Fruit fly (Drosophila melanogaster) whole organism, embryonic: ENCODE data around the gene Cat.

Experiments used
- Abd-B ChIP-seq: fragments of 200-800 bp; sonication (Bioruptor generic); optimal IDR thresholded peaks from 2 replicates; lab custom pipeline; 2018; ENCODE audit warnings: missing biosample characterization, mild to moderate bottlenecking, missing genetic modification characterization, moderate library complexity
- Asciz ChIP-seq: fragments of 200-800 bp; sonication (Bioruptor generic); optimal IDR thresholded peaks from 2 replicates; lab custom pipeline; 2017; ENCODE audit warnings: missing biosample characterization, mild to moderate bottlenecking, missing genetic modification characterization, missing genetic modification reagents
- B-H2 ChIP-seq: fragments of 200-800 bp; sonication (Bioruptor generic); optimal IDR thresholded peaks from 2 replicates; lab custom pipeline; 2018; ENCODE audit warnings: missing biosample characterization, mild to moderate bottlenecking, missing genetic modification characterization
- CG10209 ChIP-seq: fragments of 200-800 bp; sonication (Bioruptor generic); optimal IDR thresholded peaks from 3 replicates; lab custom pipeline; 2017; ENCODE audit warnings: missing biosample characterization, mild to moderate bottlenecking, missing genetic modification characterization, missing genetic modification reagents
- CG10462 ChIP-seq: fragments of 200-800 bp; sonication (Bioruptor generic); optimal IDR thresholded peaks from 2 replicates; lab custom pipeline; 2016; ENCODE audit warnings: missing biosample characterization, missing genetic modification characterization
- CG11504 ChIP-seq: fragments of 200-800 bp; sonication (Bioruptor generic); optimal IDR thresholded peaks from 3 replicates; lab custom pipeline; 2019; ENCODE audit warnings: missing biosample characterization, mild to moderate bottlenecking, missing genetic modification characterization, moderate library complexity
- CG14441 ChIP-seq: fragments of 200-800 bp; sonication (Bioruptor generic); IDR thresholded peaks from 2 replicates; pipeline ENCODE4 v1.3.6; 2022; ENCODE audit warnings: missing biosample characterization, missing genetic modification characterization
- CG15269 ChIP-seq: fragments of 200-800 bp; sonication (Bioruptor generic); optimal IDR thresholded peaks from 2 replicates; lab custom pipeline; 2018; ENCODE audit warnings: missing biosample characterization, mild to moderate bottlenecking, missing genetic modification characterization, moderate library complexity
- CG1529 ChIP-seq: fragments of 200-800 bp; sonication (Bioruptor generic); optimal IDR thresholded peaks from 3 replicates; lab custom pipeline; 2018; ENCODE audit warnings: missing biosample characterization, missing genetic modification characterization
- CG15479 ChIP-seq: fragments of 200-800 bp; sonication (Bioruptor generic); optimal IDR thresholded peaks from 3 replicates; lab custom pipeline; 2019; ENCODE audit warnings: missing biosample characterization, mild to moderate bottlenecking, missing genetic modification characterization, moderate library complexity
- CG1602 ChIP-seq: fragments of 200-800 bp; sonication (Bioruptor generic); optimal IDR thresholded peaks from 3 replicates; lab custom pipeline; 2016; ENCODE audit warnings: missing biosample characterization, missing genetic modification characterization
- CG17359 ChIP-seq: fragments of 200-800 bp; sonication (Bioruptor generic); optimal IDR thresholded peaks from 3 replicates; lab custom pipeline; 2018; ENCODE audit warnings: missing biosample characterization, mild to moderate bottlenecking, missing genetic modification characterization, moderate library complexity
- CG2678 ChIP-seq: fragments of 200-800 bp; sonication (Bioruptor generic); optimal IDR thresholded peaks from 3 replicates; lab custom pipeline; 2019; ENCODE audit warnings: missing biosample characterization, mild to moderate bottlenecking, missing genetic modification characterization, moderate library complexity
- CG3407 ChIP-seq: fragments of 200-800 bp; sonication (Bioruptor generic); optimal IDR thresholded peaks from 2 replicates; lab custom pipeline; 2018; ENCODE audit warnings: missing biosample characterization, mild to moderate bottlenecking, missing genetic modification characterization
- CG5180 ChIP-seq: fragments of 200-800 bp; sonication (Bioruptor generic); optimal IDR thresholded peaks from 3 replicates; lab custom pipeline; 2017; ENCODE audit warnings: missing biosample characterization, missing genetic modification characterization, mild to moderate bottlenecking, moderate library complexity, missing genetic modification reagents
- CG7357 ChIP-seq: fragments of 200-800 bp; sonication (Bioruptor generic); IDR thresholded peaks from 3 replicates; pipeline ENCODE4 v1.3.6; 2022; ENCODE audit warnings: missing biosample characterization, missing genetic modification characterization
- CG7372 ChIP-seq: fragments of 200-800 bp; sonication (Bioruptor generic); IDR thresholded peaks from 2 replicates; pipeline ENCODE4 v1.3.6; 2022; ENCODE audit warnings: missing biosample characterization, missing genetic modification characterization
- CG7839 ChIP-seq: fragments of 200-800 bp; sonication (Bioruptor generic); optimal IDR thresholded peaks from 3 replicates; lab custom pipeline; 2018; ENCODE audit warnings: missing biosample characterization, mild to moderate bottlenecking, missing genetic modification characterization, moderate library complexity
- CG7987 ChIP-seq: fragments of 200-800 bp; sonication (Bioruptor generic); optimal IDR thresholded peaks from 2 replicates; lab custom pipeline; 2018; ENCODE audit warnings: missing biosample characterization, mild to moderate bottlenecking, missing genetic modification characterization, moderate library complexity
- CG8388 ChIP-seq: fragments of 200-800 bp; sonication (Bioruptor generic); optimal IDR thresholded peaks from 2 replicates; lab custom pipeline; 2019; ENCODE audit warnings: missing biosample characterization, mild to moderate bottlenecking, missing genetic modification characterization, moderate library complexity
- CG9215 ChIP-seq: fragments of 200-800 bp; sonication (Bioruptor generic); IDR thresholded peaks from 2 replicates; pipeline ENCODE4 v1.3.6; 2022; ENCODE audit warnings: missing biosample characterization, missing genetic modification characterization
- CoRest ChIP-seq: fragments of 200-800 bp; sonication (Bioruptor generic); optimal IDR thresholded peaks from 3 replicates; lab custom pipeline; 2018; ENCODE audit warnings: missing biosample characterization, mild to moderate bottlenecking, missing genetic modification characterization, moderate library complexity
- D19A ChIP-seq: fragments of 200-800 bp; optimal IDR thresholded peaks from 3 replicates; lab custom pipeline; 2019; ENCODE audit warnings: missing biosample characterization, mild to moderate bottlenecking, missing genetic modification characterization, moderate library complexity
- Fer3 ChIP-seq: fragments of 200-800 bp; sonication (Bioruptor generic); optimal IDR thresholded peaks from 2 replicates; lab custom pipeline; 2018; ENCODE audit warnings: missing biosample characterization, mild to moderate bottlenecking, missing genetic modification characterization, moderate library complexity
- Gsc ChIP-seq: fragments of 200-800 bp; sonication (Bioruptor generic); IDR thresholded peaks from 2 replicates; pipeline ENCODE4 v1.3.6; 2022; ENCODE audit warnings: missing biosample characterization, missing genetic modification characterization
- Hr51 ChIP-seq, 2 experiments: fragments of 200-800 bp; sonication (Bioruptor generic); optimal IDR thresholded peaks; 2 replicates in 1 of 2; 3 replicates in 1 of 2; lab custom pipeline; 2016 to 2018; ENCODE audit warnings: missing biosample characterization in 2 of 2, missing genetic modification characterization in 2 of 2, mild to moderate bottlenecking in 1 of 2, moderate library complexity in 1 of 2
- Max ChIP-seq: fragments of 200-800 bp; sonication (Bioruptor generic); optimal IDR thresholded peaks from 2 replicates; lab custom pipeline; 2016; ENCODE audit warnings: missing biosample characterization, mild to moderate bottlenecking, missing genetic modification characterization
- Oli ChIP-seq: fragments of 200-800 bp; sonication (Bioruptor generic); optimal IDR thresholded peaks from 2 replicates; lab custom pipeline; 2018; ENCODE audit warnings: missing biosample characterization, mild to moderate bottlenecking, missing genetic modification characterization, moderate library complexity
- Ptx1 ChIP-seq: fragments of 200-800 bp; sonication (Bioruptor generic); IDR thresholded peaks from 2 replicates; pipeline ENCODE4 v1.3.6; 2022; ENCODE audit warnings: missing biosample characterization, missing genetic modification characterization
- Sin3A ChIP-seq: fragments of >200 bp; optimal IDR thresholded peaks from 2 replicates; lab custom pipeline; 2018
- Sox100B ChIP-seq: fragments of 200-800 bp; sonication (Bioruptor generic); optimal IDR thresholded peaks from 3 replicates; lab custom pipeline; 2018; ENCODE audit warnings: missing biosample characterization, mild to moderate bottlenecking, missing genetic modification characterization
- Sox102F ChIP-seq: fragments of 200-800 bp; sonication (Bioruptor generic); optimal IDR thresholded peaks from 2 replicates; lab custom pipeline; 2018; ENCODE audit warnings: missing biosample characterization, mild to moderate bottlenecking, missing genetic modification characterization, moderate library complexity
- bcd ChIP-seq: fragments of 200-800 bp; sonication (Bioruptor generic); optimal IDR thresholded peaks from 2 replicates; lab custom pipeline; 2017; ENCODE audit warnings: missing biosample characterization, mild to moderate bottlenecking, missing genetic modification characterization
- chif ChIP-seq, 2 experiments: fragments of 200-800 bp; sonication (Bioruptor generic); optimal IDR thresholded peaks; 3 replicates each; lab custom pipeline; 2016; ENCODE audit warnings: missing biosample characterization in 2 of 2, missing genetic modification characterization in 2 of 2
- chm ChIP-seq: fragments of 200-800 bp; sonication (Bioruptor generic); IDR thresholded peaks from 2 replicates; pipeline ENCODE4 v1.3.6; 2022; ENCODE audit warnings: missing biosample characterization, missing genetic modification characterization
- croc ChIP-seq: fragments of 200-800 bp; sonication (Bioruptor generic); conservative IDR thresholded peaks from 3 replicates; pipeline ENCODE4 v1.3.6; 2022; ENCODE audit warnings: missing biosample characterization, missing genetic modification characterization
- dmrt99B ChIP-seq: fragments of 200-800 bp; sonication (Bioruptor generic); optimal IDR thresholded peaks from 2 replicates; lab custom pipeline; 2018; ENCODE audit warnings: missing biosample characterization, mild to moderate bottlenecking, missing genetic modification characterization, moderate library complexity
- ewg ChIP-seq: fragments of 200-800 bp; sonication (Bioruptor generic); optimal IDR thresholded peaks from 3 replicates; lab custom pipeline; 2017; ENCODE audit warnings: mild to moderate bottlenecking, missing biosample characterization, missing genetic modification reagents, missing genetic modification characterization
- fd3F ChIP-seq: fragments of 200-800 bp; sonication (Bioruptor generic); optimal IDR thresholded peaks from 2 replicates; lab custom pipeline; 2018; ENCODE audit warnings: missing biosample characterization, mild to moderate bottlenecking, missing genetic modification characterization, moderate library complexity
- gcm ChIP-seq: fragments of 200-800 bp; sonication (Bioruptor generic); optimal IDR thresholded peaks from 2 replicates; lab custom pipeline; 2019; ENCODE audit warnings: missing biosample characterization, mild to moderate bottlenecking, missing genetic modification characterization, moderate library complexity
- gem ChIP-seq: fragments of 200-800 bp; sonication (Bioruptor generic); optimal IDR thresholded peaks from 2 replicates; lab custom pipeline; 2019; ENCODE audit warnings: missing biosample characterization, mild to moderate bottlenecking, missing genetic modification characterization, moderate library complexity
- her ChIP-seq: fragments of 200-800 bp; sonication (Bioruptor generic); optimal IDR thresholded peaks from 2 replicates; lab custom pipeline; 2016; ENCODE audit warnings: missing biosample characterization, missing genetic modification characterization
- hth ChIP-seq: fragments of >200 bp; optimal IDR thresholded peaks from 2 replicates; lab custom pipeline; 2017; ENCODE audit warnings: inconsistent platforms
- lola ChIP-seq, 3 experiments: fragments of >200 bp in 2 of 3; fragments of 200-800 bp in 1 of 3; sonication (Bioruptor generic) in 1 of 3; optimal IDR thresholded peaks; 2 replicates each; lab custom pipeline; 2017 to 2019; ENCODE audit warnings: missing biosample characterization in 3 of 3, missing genetic modification characterization in 3 of 3, mild to moderate bottlenecking in 1 of 3, moderate library complexity in 1 of 3
- onecut ChIP-seq: fragments of 200-800 bp; sonication (Bioruptor generic); IDR thresholded peaks from 2 replicates; pipeline ENCODE4 v1.3.6; 2022; ENCODE audit warnings: missing biosample characterization, missing genetic modification characterization
- pb ChIP-seq: fragments of 200-800 bp; sonication (Bioruptor generic); optimal IDR thresholded peaks from 3 replicates; lab custom pipeline; 2016; ENCODE audit warnings: missing biosample characterization, missing genetic modification characterization
- sens ChIP-seq: fragments of 200-800 bp; sonication (Bioruptor generic); peaks from one replicate; lab custom pipeline; 2016; ENCODE audit warnings: missing biosample characterization, missing genetic modification characterization
- sr ChIP-seq: fragments of 200-800 bp; sonication (Bioruptor generic); IDR thresholded peaks from 3 replicates; pipeline ENCODE4 v1.3.6; 2022; ENCODE audit warnings: missing biosample characterization, missing genetic modification characterization

Cat gene

DNA sequence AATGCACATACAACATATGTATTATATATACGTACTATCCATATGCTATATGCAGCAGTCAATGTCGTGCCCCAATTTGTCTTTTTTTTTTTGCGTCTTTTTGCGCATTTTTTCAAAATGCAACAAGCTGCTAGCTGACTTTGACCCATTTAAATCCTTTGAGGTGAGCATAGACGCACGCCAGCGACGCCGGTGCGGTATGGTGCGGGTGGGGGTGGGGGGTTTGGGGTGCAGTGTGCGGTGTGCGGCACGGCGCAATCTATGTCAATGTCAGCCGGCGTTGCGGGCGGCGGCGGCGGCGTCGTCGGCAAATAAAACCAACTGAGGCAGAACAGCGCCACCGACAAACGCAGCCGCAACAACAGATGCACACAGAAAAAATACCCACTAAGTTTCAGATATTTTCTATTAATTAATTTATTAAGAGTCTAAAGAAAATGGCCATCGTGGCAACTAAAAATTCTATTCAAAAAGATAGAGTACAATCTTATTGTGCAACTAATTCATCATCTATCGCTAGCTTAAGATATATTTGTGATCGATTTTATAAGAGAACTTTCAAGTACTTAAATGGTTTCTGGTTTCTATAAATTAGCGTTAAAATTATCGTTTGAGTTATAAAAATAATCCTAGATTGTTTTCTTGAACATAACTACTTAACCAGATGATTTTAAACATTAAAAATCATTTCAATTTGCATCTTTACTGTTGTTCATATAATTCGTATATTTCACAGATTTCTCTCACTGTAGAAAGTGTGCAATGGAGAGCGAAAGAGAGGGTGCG is 27.2 kb upstream of the Cat start (continued):
- no peak for TF ChIP-seq hth
- TF ChIP-seq CG9215 (GFP tag; lab: Robert Waterston, UW) = no peak
- TF ChIP-seq Sox100B (GFP tag; lab: Kevin White, UChicago) = peak; percentile 72
- TF ChIP-seq CG14441 (GFP tag; lab: Robert Waterston, UW) = peak; percentile 33; the same call in 1 of the 2 replicates
- peak; percentile 15 for TF ChIP-seq CG10209 (GFP tag; lab: Kevin White, UChicago)
- TF ChIP-seq gcm (GFP tag; lab: Kevin White, UChicago) = peak; percentile 24
- TF ChIP-seq Asciz (GFP tag; lab: Kevin White, UChicago) = peak; percentile 52
- TF ChIP-seq chm (GFP tag; lab: Robert Waterston, UW) = no peak
- TF ChIP-seq sr = no peak
- peak; percentile 26 for TF ChIP-seq CG5180 (GFP tag; lab: Kevin White, UChicago)
- TF ChIP-seq CG1529 (GFP tag; lab: Kevin White, UChicago) = peak; percentile 15
- peak; percentile 20 for TF ChIP-seq bcd (GFP tag; lab: Kevin White, UChicago)
- no peak for TF ChIP-seq Fer3 (tag; lab: Kevin White, UChicago)
- no peak for TF ChIP-seq her
- peak; percentile 18 for TF ChIP-seq D19A (tag; lab: Kevin White, UChicago)
- peak in 1 of 3 experiments; percentile 11 for TF ChIP-seq lola (GFP tag; optimal IDR thresholded peaks at IDR 0.05; lab: Kevin White, UChicago)
- peak; percentile 50 for TF ChIP-seq CG7839 (tag; lab: Kevin White, UChicago)
- peak; percentile 59 for TF ChIP-seq gem (tag; lab: Kevin White, UChicago)
- TF ChIP-seq ewg = peak; percentile 13
- peak; percentile 58 for TF ChIP-seq CG2678 (tag; lab: Kevin White, UChicago)
- TF ChIP-seq CG8388 = peak; percentile 29
- no peak for TF ChIP-seq CG7987 (GFP tag; lab: Kevin White, UChicago)
- peak in 1 of 2 experiments; percentile 72 for TF ChIP-seq Hr51 (GFP tag; optimal IDR thresholded peaks at IDR 0.05; lab: Kevin White, UChicago)
- peak; percentile 4 for TF ChIP-seq CG1602 (GFP tag; lab: Kevin White, UChicago)
- TF ChIP-seq CoRest = peak; percentile 46
- TF ChIP-seq CG10462 (GFP tag; lab: Kevin White, UChicago) = no peak
- no peak for TF ChIP-seq CG15479 (GFP tag; lab: Kevin White, UChicago)
- TF ChIP-seq chif (GFP tag; optimal IDR thresholded peaks at IDR 0.05; lab: Kevin White, UChicago) = peak in 1 of 2 experiments; percentile 12
- TF ChIP-seq CG15269 (tag; lab: Kevin White, UChicago) = peak; percentile 34

DNA sequence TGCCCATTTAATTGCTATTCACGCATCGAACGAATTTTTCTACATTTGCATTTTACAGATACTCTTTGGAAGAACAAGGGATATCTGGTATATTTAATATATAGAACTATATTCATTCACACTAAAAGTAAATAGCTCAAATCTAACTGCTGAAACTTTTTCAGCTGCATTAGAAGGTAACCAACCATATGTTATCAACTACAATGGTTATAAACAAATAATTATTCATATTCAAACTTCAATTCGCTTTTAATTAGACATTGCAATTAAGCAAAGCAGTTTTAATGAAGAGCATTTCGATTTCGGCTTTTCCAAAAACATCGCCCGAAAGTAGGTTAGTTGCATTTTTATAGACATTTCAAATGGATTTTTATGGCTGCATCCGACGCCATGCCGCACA is 26.0 kb upstream of the Cat start:
- TF ChIP-seq Oli = peak; percentile 17
- no peak for TF ChIP-seq Gsc
- TF ChIP-seq Hr51 (GFP tag; optimal IDR thresholded peaks at IDR 0.05; lab: Kevin White, UChicago) = peak in 1 of 2 experiments; percentile 50
- no peak for TF ChIP-seq Max (GFP tag; lab: Kevin White, UChicago)
- TF ChIP-seq Sin3A (lab: Kevin White, UChicago) = no peak
- TF ChIP-seq croc (GFP tag; lab: Robert Waterston, UW) = no peak
- no peak for TF ChIP-seq fd3F (GFP tag; lab: Kevin White, UChicago)
- no peak for TF ChIP-seq CG7357 (GFP tag; lab: Robert Waterston, UW)
- TF ChIP-seq sens (GFP tag; lab: Kevin White, UChicago) = peak; percentile 45
- peak; percentile 27 for TF ChIP-seq Sox102F (GFP tag; lab: Kevin White, UChicago)
- TF ChIP-seq Ptx1 (GFP tag; lab: Robert Waterston, UW) = peak; percentile 41; the same call in 1 of the 2 replicates
- TF ChIP-seq CG17359 (tag; lab: Kevin White, UChicago) = peak; percentile 2
- no peak for TF ChIP-seq CG7372 (GFP tag; lab: Robert Waterston, UW)
- peak; percentile 58 for TF ChIP-seq CG11504 (tag; lab: Kevin White, UChicago)
- TF ChIP-seq dmrt99B (tag; lab: Kevin White, UChicago) = peak; percentile 55
- TF ChIP-seq B-H2 (GFP tag; lab: Kevin White, UChicago) = no peak
- peak; percentile 21 for TF ChIP-seq gem (tag; lab: Kevin White, UChicago)
- peak; percentile 25 for TF ChIP-seq Abd-B (GFP tag; lab: Kevin White, UChicago)
- TF ChIP-seq D19A (tag; lab: Kevin White, UChicago) = peak; percentile 88
- TF ChIP-seq CG3407 = no peak
- no peak for TF ChIP-seq pb (GFP tag; lab: Kevin White, UChicago)
- no peak for TF ChIP-seq onecut (GFP tag; lab: Robert Waterston, UW)
